Worm (Caenorhabditis elegans): ENCODE measurements around the gene F28C10.1.
A peak's percentile ranks its signal among the peaks of the same experiment; 100 is the strongest.

The F28C10.1 gene

DNA sequence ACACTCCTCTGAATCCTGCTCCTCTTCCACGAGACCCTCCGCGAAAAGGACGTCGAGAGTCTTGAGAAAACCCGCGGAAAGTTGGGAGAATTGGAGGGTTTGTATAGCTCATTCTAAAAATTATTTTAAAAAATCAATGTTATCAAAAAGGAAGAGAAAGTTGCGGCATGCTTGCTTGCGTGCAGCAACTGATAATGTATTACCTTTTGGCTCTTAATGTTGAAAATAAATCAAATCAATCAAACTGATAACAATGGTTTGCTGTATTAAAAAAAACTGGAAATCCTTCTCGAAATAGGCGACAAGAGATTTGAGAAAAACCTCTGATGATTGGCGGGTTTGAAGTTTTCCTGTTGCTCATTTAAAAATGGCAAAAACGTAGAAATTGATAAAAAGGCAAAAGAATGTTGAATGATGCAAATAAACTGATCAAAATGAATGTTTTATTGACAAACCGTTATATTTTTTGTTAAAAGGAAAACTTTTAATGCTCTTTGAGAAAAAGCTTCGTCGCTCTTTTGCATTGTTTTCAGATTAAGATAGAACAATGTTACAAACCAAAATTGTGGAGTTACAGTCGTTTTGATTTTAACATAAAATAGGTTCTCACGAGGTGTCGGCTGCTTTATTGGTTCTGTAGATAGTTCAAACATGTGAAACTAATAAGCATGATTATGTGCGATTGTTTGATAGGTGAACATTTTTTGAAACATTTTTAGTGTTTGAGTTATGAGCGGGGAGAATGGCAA lies 12.3 kb downstream of the F28C10.1 start:
- no peak for TF ChIP-seq aly-2 (tag; optimal IDR thresholded peaks at IDR 0.05)
- peak; percentile 79 for TF ChIP-seq elt-2 (tag; optimal IDR thresholded peaks at IDR 0.05)
- TF ChIP-seq ceh-9 (tag; optimal IDR thresholded peaks at IDR 0.05): no peak
- no peak for TF ChIP-seq pha-4 (tag; optimal IDR thresholded peaks at IDR 0.05)
- no peak for TF ChIP-seq nhr-237 (tag; optimal IDR thresholded peaks at IDR 0.05)
- peak; percentile 6 for TF ChIP-seq pqm-1 (tag; optimal IDR thresholded peaks at IDR 0.05)
- no peak for TF ChIP-seq elt-1 (tag; optimal IDR thresholded peaks at IDR 0.05)
- TF ChIP-seq nhr-77 (tag; optimal IDR thresholded peaks at IDR 0.05): no peak
- no peak for TF ChIP-seq eor-1 (tag; optimal IDR thresholded peaks at IDR 0.05)
- TF ChIP-seq nhr-43 (tag; optimal IDR thresholded peaks at IDR 0.05; ENCODE audit: poor library complexity, severe bottlenecking): no peak
- TF ChIP-seq nhr-76 (tag; optimal IDR thresholded peaks at IDR 0.05): no peak
- TF ChIP-seq ceh-28 (tag; optimal IDR thresholded peaks at IDR 0.05): no peak

ce11 chrX:557195-557594 lies 14.3 kb downstream of the F28C10.1 start, which contains the start of gene hlh-19:
hlh-19 (minus strand) TSS chrX:557295.
- TF ChIP-seq nhr-23 (tag; optimal IDR thresholded peaks at IDR 0.05) (no peak), nhr-77 (tag; optimal IDR thresholded peaks at IDR 0.05) (no peak), aly-2 (tag; optimal IDR thresholded peaks at IDR 0.05) (no peak), nfya-1 (tag; optimal IDR thresholded peaks at IDR 0.05; ENCODE audit: insufficient read depth) (no peak), skn-1 (tag; optimal IDR thresholded peaks at IDR 0.05) (no peak), nhr-237 (tag; optimal IDR thresholded peaks at IDR 0.05) (no peak), zag-1 (tag; optimal IDR thresholded peaks at IDR 0.05) (no peak), R02D3.7 (tag; optimal IDR thresholded peaks at IDR 0.05) (no peak), eor-1 (tag; optimal IDR thresholded peaks at IDR 0.05) (no peak), daf-12 (tag; optimal IDR thresholded peaks at IDR 0.05) (no peak), nhr-11 (tag; optimal IDR thresholded peaks at IDR 0.05) (no peak), unc-39 (tag; optimal IDR thresholded peaks at IDR 0.05) (no peak), nhr-67 (tag; optimal IDR thresholded peaks at IDR 0.05) (no peak), ama-1 (optimal IDR thresholded peaks at IDR 0.05) (no peak), sea-2 (GFP tag; optimal IDR thresholded peaks at IDR 0.05) (no peak), fos-1 (tag; optimal IDR thresholded peaks at IDR 0.05) (no peak), fkh-10 (GFP tag; optimal IDR thresholded peaks at IDR 0.05) (no peak), ztf-4 (tag; optimal IDR thresholded peaks at IDR 0.05) (no peak), nhr-43 (tag; optimal IDR thresholded peaks at IDR 0.05; ENCODE audit: poor library complexity, severe bottlenecking) (no peak), ZK546.5 (tag; optimal IDR thresholded peaks at IDR 0.05) (no peak)

DNA sequence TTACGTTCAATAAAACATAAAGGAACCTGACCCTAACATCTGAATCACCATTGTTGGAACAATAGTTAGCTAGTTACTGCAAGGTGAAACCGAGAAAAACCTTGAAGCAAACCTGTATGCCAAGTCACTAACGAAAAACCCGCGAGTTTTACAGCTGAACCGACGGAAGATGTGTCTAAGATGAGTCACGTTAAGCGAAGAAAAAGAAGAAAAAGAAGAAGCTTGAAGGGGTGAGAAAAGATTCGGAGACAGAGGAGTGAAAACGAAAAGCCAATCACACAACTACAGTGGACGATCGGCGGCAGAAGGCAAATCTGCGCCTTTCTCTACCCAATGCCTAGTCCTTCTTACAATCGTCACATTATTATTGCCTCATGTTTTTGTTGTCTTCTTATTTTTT lies 14.9 kb downstream of the F28C10.1 start, which contains the start of gene nas-38:
Gene nas-38, plus strand, starts transcription at position 301 of the 400 bp plus-strand sequence.
- TF ChIP-seq nhr-25 (tag; optimal IDR thresholded peaks at IDR 0.05) (peak; percentile 81), hmg-11 (tag; optimal IDR thresholded peaks at IDR 0.05) (no peak), ztf-11 (tag; optimal IDR thresholded peaks at IDR 0.05) (no peak), ama-1 (optimal IDR thresholded peaks at IDR 0.05) (no peak), ceh-9 (tag; optimal IDR thresholded peaks at IDR 0.05) (no peak), tbx-2 (tag; optimal IDR thresholded peaks at IDR 0.05) (no peak)

DNA sequence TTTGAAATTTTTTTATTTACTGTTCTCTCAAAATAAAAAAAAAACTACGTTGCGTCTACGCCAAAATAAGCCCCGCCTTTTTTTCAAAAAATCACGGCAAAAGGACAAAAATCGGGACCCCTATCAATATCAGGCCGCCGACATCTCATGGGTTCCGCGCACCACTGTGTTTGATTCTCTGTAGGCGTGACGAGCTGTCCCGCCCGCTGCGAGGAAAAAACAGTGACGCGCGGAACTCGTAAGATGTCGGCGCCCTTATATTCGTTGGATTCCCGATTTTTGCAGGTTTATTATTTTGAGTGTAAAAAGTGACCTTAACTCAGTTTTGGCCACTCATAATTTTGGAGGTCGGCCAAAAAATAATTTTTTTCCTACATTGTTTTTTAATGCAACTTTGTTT lies 28.5 kb downstream of the F28C10.1 start:
- TF ChIP-seq nhr-11 (tag; optimal IDR thresholded peaks at IDR 0.05) (no peak), R02D3.7 (tag; optimal IDR thresholded peaks at IDR 0.05) (no peak), zag-1 (tag; optimal IDR thresholded peaks at IDR 0.05) (no peak), nhr-23 (tag; optimal IDR thresholded peaks at IDR 0.05) (no peak), fkh-10 (GFP tag; optimal IDR thresholded peaks at IDR 0.05) (no peak), nhr-12 (tag; optimal IDR thresholded peaks at IDR 0.05) (no peak), unc-62 (GFP tag; optimal IDR thresholded peaks at IDR 0.05) (no peak), nhr-28 (tag; optimal IDR thresholded peaks at IDR 0.05) (no peak), skn-1 (tag; optimal IDR thresholded peaks at IDR 0.05) (no peak), ceh-9 (tag; optimal IDR thresholded peaks at IDR 0.05) (no peak)

DNA sequence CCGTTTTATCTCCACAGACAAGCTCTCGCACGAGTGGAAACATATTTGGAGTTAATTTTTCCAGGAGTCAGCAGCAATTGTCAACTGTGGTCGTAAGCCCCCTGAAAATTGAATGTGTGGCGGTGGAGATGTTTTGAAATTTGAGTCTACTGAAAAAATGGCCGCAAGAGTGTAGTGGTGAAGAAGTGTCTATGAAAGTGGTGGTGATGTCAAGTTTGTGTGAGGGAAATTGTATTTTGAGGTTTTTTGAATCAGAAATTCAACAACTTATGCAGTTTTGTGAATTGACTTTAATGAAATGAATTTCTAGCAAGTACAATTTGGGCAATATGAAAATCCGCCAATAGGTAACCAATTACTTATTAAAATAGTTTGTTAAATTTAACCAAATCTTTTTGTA lies 29.7 kb downstream of the F28C10.1 start, which contains the start of gene mrp-2:
Gene mrp-2, minus strand, starts transcription at position 101 of the 400 bp plus-strand sequence.
- TF ChIP-seq unc-39 (tag; optimal IDR thresholded peaks at IDR 0.05) (no peak), R02D3.7 (tag; optimal IDR thresholded peaks at IDR 0.05) (no peak)
